Worm (Caenorhabditis elegans): ENCODE results near the gene nhr-13.

- TF ChIP-seq dao-5 (tag; optimal IDR thresholded peaks at IDR 0.05) (no peak), him-1 (tag; optimal IDR thresholded peaks at IDR 0.05) (no peak), W03F9.2 (tag; optimal IDR thresholded peaks at IDR 0.05) (no peak)
Observed at ce11 chrV:2166679-2167078, 25.6 kb upstream of the nhr-13 start, which contains the start of gene srbc-19.
